Fruit fly (Drosophila melanogaster): ENCODE data around the gene Ntl.

The Ntl gene

dm6 chr2L:7746975-7747374 is 36.3 kb downstream of the Ntl start, which contains the start of gene ATPsynGL:
ATPsynGL (plus strand) TSS chr2L:7747275.
- TF ChIP-seq N (GFP tag; optimal IDR thresholded peaks at IDR 0.05) (no peak), pan (optimal IDR thresholded peaks at IDR 0.05) (no peak), tai (GFP tag; optimal IDR thresholded peaks at IDR 0.05) (no peak), brk (GFP tag; optimal IDR thresholded peaks at IDR 0.05) (no peak), ey (GFP tag; optimal IDR thresholded peaks at IDR 0.05) (no peak), Hr83 (GFP tag; optimal IDR thresholded peaks at IDR 0.05; ENCODE audit: poor library complexity, severe bottlenecking) (no peak), OdsH (GFP tag; optimal IDR thresholded peaks at IDR 0.05) (no peak), Hnf4 (GFP tag; optimal IDR thresholded peaks at IDR 0.05) (no peak), Hr78 (GFP tag; optimal IDR thresholded peaks at IDR 0.05) (no peak), Mio (GFP tag; optimal IDR thresholded peaks at IDR 0.05) (no peak), Dfd (GFP tag; optimal IDR thresholded peaks at IDR 0.05) (no peak), CG32264 (GFP tag; optimal IDR thresholded peaks at IDR 0.05) (no peak), Vsx2 (GFP tag; optimal IDR thresholded peaks at IDR 0.05; ENCODE audit: partially characterized antibody) (no peak), foxo (GFP tag; optimal IDR thresholded peaks at IDR 0.05) (no peak)

dm6 chr2L:7750631-7751161 is 40.0 kb downstream of the Ntl start:
- TF ChIP-seq br (GFP tag; optimal IDR thresholded peaks at IDR 0.05) (no peak), Hr78 (GFP tag; optimal IDR thresholded peaks at IDR 0.05) (no peak), foxo (GFP tag; optimal IDR thresholded peaks at IDR 0.05) (no peak), jim (GFP tag; optimal IDR thresholded peaks at IDR 0.05) (no peak), dmrt93B (GFP tag; optimal IDR thresholded peaks at IDR 0.05) (no peak)

dm6 chr2L:7753086-7753485 is 42.4 kb downstream of the Ntl start, which contains the start of gene CG7203:
CG7203 (minus strand) TSS chr2L:7753186.
- TF ChIP-seq Dfd (GFP tag; optimal IDR thresholded peaks at IDR 0.05) (no peak), OdsH (GFP tag; optimal IDR thresholded peaks at IDR 0.05) (no peak), sv (GFP tag; optimal IDR thresholded peaks at IDR 0.05) (no peak), GATAd (GFP tag; optimal IDR thresholded peaks at IDR 0.05) (no peak), Mio (GFP tag; optimal IDR thresholded peaks at IDR 0.05) (no peak), psq (GFP tag; optimal IDR thresholded peaks at IDR 0.05) (no peak), woc (GFP tag; optimal IDR thresholded peaks at IDR 0.05) (no peak), dsf (GFP tag; optimal IDR thresholded peaks at IDR 0.05; ENCODE audit: borderline replicate concordance) (no peak), lola (GFP tag; optimal IDR thresholded peaks at IDR 0.05) (no peak), dl (GFP tag; optimal IDR thresholded peaks at IDR 0.05; ENCODE audit: insufficient read depth in 1 of 2, partially characterized antibody in 2 of 2) (no peak), Myc (optimal IDR thresholded peaks at IDR 0.05) (no peak), foxo (GFP tag; optimal IDR thresholded peaks at IDR 0.05) (no peak), N (GFP tag; optimal IDR thresholded peaks at IDR 0.05) (no peak), usp (GFP tag; optimal IDR thresholded peaks at IDR 0.05) (no peak), CG32264 (GFP tag; optimal IDR thresholded peaks at IDR 0.05) (no peak), brk (GFP tag; optimal IDR thresholded peaks at IDR 0.05) (no peak), CG9705 (GFP tag; optimal IDR thresholded peaks at IDR 0.05) (no peak), pan (optimal IDR thresholded peaks at IDR 0.05) (no peak), Vsx2 (GFP tag; optimal IDR thresholded peaks at IDR 0.05; ENCODE audit: partially characterized antibody) (no peak)

DNA sequence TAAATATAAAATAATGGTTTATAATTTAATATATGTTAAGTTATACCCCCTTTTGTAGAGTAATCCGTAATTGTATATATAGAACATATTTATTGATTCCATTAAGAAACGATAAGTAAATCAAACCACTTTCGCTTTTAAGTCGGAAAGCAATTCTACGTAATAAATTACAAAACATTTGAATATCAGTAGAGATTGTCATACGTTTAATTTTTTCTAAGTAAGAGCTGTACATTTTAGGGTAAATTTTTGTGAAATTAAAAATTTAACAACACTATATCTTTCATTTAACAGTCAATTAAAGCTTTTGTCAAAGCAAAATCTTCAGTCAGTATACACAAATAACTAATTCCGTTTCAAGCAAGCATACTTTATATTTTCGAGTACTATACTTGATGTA is 43.2 kb downstream of the Ntl start, which contains the start of gene CG46025:
Gene CG46025 (plus strand): TSS at position 301 of the 400 bp plus-strand sequence.
- TF ChIP-seq usp (GFP tag; optimal IDR thresholded peaks at IDR 0.05) (no peak), lola (GFP tag; optimal IDR thresholded peaks at IDR 0.05) (no peak), Hr83 (GFP tag; optimal IDR thresholded peaks at IDR 0.05; ENCODE audit: poor library complexity, severe bottlenecking) (no peak), Mio (GFP tag; optimal IDR thresholded peaks at IDR 0.05) (no peak), CG9705 (GFP tag; optimal IDR thresholded peaks at IDR 0.05) (no peak), Hnf4 (GFP tag; optimal IDR thresholded peaks at IDR 0.05) (no peak), psq (GFP tag; optimal IDR thresholded peaks at IDR 0.05) (no peak), sage (GFP tag; optimal IDR thresholded peaks at IDR 0.05) (no peak), h (GFP tag; optimal IDR thresholded peaks at IDR 0.05) (no peak), CrebA (GFP tag; optimal IDR thresholded peaks at IDR 0.05; ENCODE audit: borderline replicate concordance) (no peak), OdsH (GFP tag; optimal IDR thresholded peaks at IDR 0.05) (no peak), Sp1 (GFP tag; optimal IDR thresholded peaks at IDR 0.05) (no peak), dmrt93B (GFP tag; optimal IDR thresholded peaks at IDR 0.05) (no peak), tai (GFP tag; optimal IDR thresholded peaks at IDR 0.05) (no peak)

- TF ChIP-seq OdsH (GFP tag; optimal IDR thresholded peaks at IDR 0.05), result no peak
- no peak for TF ChIP-seq fru (GFP tag; optimal IDR thresholded peaks at IDR 0.05)
- TF ChIP-seq brk (GFP tag; optimal IDR thresholded peaks at IDR 0.05), result no peak
- no peak for TF ChIP-seq sv (GFP tag; optimal IDR thresholded peaks at IDR 0.05)
- TF ChIP-seq dmrt93B (GFP tag; optimal IDR thresholded peaks at IDR 0.05), result no peak
- no peak for TF ChIP-seq Mio (GFP tag; optimal IDR thresholded peaks at IDR 0.05)
- no peak for TF ChIP-seq Dfd (GFP tag; optimal IDR thresholded peaks at IDR 0.05)
- TF ChIP-seq Abd-B (GFP tag; optimal IDR thresholded peaks at IDR 0.05), result no peak
- TF ChIP-seq dl (GFP tag; optimal IDR thresholded peaks at IDR 0.05; ENCODE audit: insufficient read depth in 1 of 2, partially characterized antibody in 2 of 2), result no peak
- TF ChIP-seq lola (GFP tag; optimal IDR thresholded peaks at IDR 0.05), result no peak
- no peak for TF ChIP-seq Jra (GFP tag; optimal IDR thresholded peaks at IDR 0.05)
- TF ChIP-seq br (GFP tag; optimal IDR thresholded peaks at IDR 0.05), result no peak
- TF ChIP-seq rgr (GFP tag; optimal IDR thresholded peaks at IDR 0.05), result no peak
- no peak for TF ChIP-seq Rel (GFP tag; optimal IDR thresholded peaks at IDR 0.05)
- no peak for TF ChIP-seq Rel (tag; optimal IDR thresholded peaks at IDR 0.05)
- TF ChIP-seq foxo (GFP tag; optimal IDR thresholded peaks at IDR 0.05), result no peak
- TF ChIP-seq Sp1 (GFP tag; optimal IDR thresholded peaks at IDR 0.05), result no peak
Measured at dm6 chr2L:7754539-7754938, 43.9 kb downstream of the Ntl start.
